Fruit fly (Drosophila melanogaster) Kc167 (cell line): ENCODE measurements around the gene Muc68D.

ENCODE experiments used
- psq ChIP-seq: fragments of >200 bp; optimal IDR thresholded peaks from 2 replicates; lab custom pipeline; 2017; ENCODE audit warnings: missing external identifiers
- ttk ChIP-seq: sonication (Bioruptor generic); optimal IDR thresholded peaks from 2 replicates; lab custom pipeline; 2017; ENCODE audit warnings: missing external identifiers

- TF ChIP-seq psq (no peak), ttk (lab: Kevin White, UChicago) (no peak)
Observed at dm6 chr3L:11772608-11773017, 656 bp upstream of the Muc68D start.
